Worm (Caenorhabditis elegans): ENCODE results near the gene C06H5.8.

The C06H5.8 gene

DNA sequence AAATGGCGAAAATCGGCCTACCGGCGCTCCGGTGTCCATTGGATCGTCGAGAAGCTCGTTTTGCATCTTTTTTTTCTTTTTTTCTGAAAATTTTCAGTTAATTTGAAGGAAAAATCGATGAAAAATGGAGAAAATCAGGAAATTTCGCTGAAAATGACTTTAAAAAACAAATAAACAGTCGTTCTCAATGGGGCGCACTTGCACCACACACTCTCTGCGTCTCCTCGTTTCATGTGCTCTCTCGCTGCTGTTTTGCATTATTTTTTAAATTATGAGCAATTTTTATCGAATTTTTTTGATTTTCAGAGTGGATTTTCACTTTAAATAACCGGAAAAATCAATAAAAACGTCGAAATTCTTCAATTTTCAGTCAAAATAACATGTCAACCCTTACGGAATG is 48.3 kb upstream of the C06H5.8 start, which contains the start of gene csn-1 (continued):
- TF ChIP-seq skn-1 (tag; optimal IDR thresholded peaks at IDR 0.05): peak; percentile 1
- no peak for TF ChIP-seq C04F5.9 (tag; optimal IDR thresholded peaks at IDR 0.05)
- no peak for TF ChIP-seq unc-30 (tag; optimal IDR thresholded peaks at IDR 0.05)
- TF ChIP-seq grh-1 (GFP tag; IDR thresholded peaks at IDR 0.05): no peak
- TF ChIP-seq snpc-4 (tag; optimal IDR thresholded peaks at IDR 0.05): peak; percentile 25

DNA sequence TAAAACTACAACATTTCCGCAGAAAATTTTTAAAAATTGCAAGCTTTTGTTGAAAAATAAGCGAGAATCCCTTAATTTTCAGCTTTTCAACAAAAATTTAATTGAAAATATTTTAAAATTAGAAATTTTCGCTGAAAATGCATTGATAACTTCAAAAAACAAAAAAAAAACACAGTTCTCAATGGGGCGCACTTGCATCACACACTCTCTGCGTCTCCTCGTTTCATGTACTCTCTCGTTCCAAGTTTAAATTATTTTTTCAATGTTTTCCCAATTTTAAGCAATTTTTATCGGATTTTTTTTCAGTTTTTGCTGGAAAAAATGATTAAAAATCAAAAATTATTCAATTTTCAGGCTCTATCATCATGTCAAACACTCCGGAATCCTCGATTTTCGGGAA is 47.8 kb upstream of the C06H5.8 start, which contains the start of gene phf-14:
Gene phf-14 (plus strand): TSS at position 345 of the 400 bp plus-strand sequence.
- TF ChIP-seq lin-35 (GFP tag; optimal IDR thresholded peaks at IDR 0.05) (peak; percentile 65), mep-1 (tag; optimal IDR thresholded peaks at IDR 0.05) (peak; percentile 84), irx-1 (tag; optimal IDR thresholded peaks at IDR 0.05) (no peak), ceh-82 (tag; optimal IDR thresholded peaks at IDR 0.05) (peak; percentile 48 to 69 (median 53)), elt-3 (tag; optimal IDR thresholded peaks at IDR 0.05) (peak in 2 of 6 experiments; percentile 21 to 41), lin-14 (GFP tag; optimal IDR thresholded peaks at IDR 0.05) (no peak), hlh-4 (tag; optimal IDR thresholded peaks at IDR 0.05) (no peak), snpc-4 (tag; optimal IDR thresholded peaks at IDR 0.05) (peak; percentile 57), unc-98 (GFP tag; IDR thresholded peaks at IDR 0.05) (no peak), xbp-1 (tag; optimal IDR thresholded peaks at IDR 0.05) (peak; percentile 60), fos-1 (tag; optimal IDR thresholded peaks at IDR 0.05) (no peak), C04F5.9 (tag; optimal IDR thresholded peaks at IDR 0.05) (no peak), C16A3.4 (tag; optimal IDR thresholded peaks at IDR 0.05) (peak; percentile 26), lsy-2 (tag; optimal IDR thresholded peaks at IDR 0.05) (peak; percentile 71 to 81), nhr-85 (tag) (peak; percentile 66), nhr-19 (GFP tag; conservative IDR thresholded peaks at IDR 0.05) (peak; percentile 71), grh-1 (GFP tag; IDR thresholded peaks at IDR 0.05) (no peak), tbx-2 (tag; optimal IDR thresholded peaks at IDR 0.05) (peak; percentile 46), efl-1 (optimal IDR thresholded peaks at IDR 0.05) (peak; percentile 69 to 71), efl-1 (GFP tag; optimal IDR thresholded peaks at IDR 0.05 in 1 of 2) (peak; percentile 70 to 95), F16B12.6 (tag; optimal IDR thresholded peaks at IDR 0.05) (peak; percentile 2), swsn-7 (tag; optimal IDR thresholded peaks at IDR 0.05) (no peak), efl-3 (GFP tag; optimal IDR thresholded peaks at IDR 0.05) (no peak), egl-13 (tag; optimal IDR thresholded peaks at IDR 0.05) (peak; percentile 9), pqm-1 (tag; optimal IDR thresholded peaks at IDR 0.05) (no peak), nhr-237 (tag; optimal IDR thresholded peaks at IDR 0.05) (no peak), fkh-8 (tag; optimal IDR thresholded peaks at IDR 0.05) (peak; percentile 47), snu-23 (GFP tag; optimal IDR thresholded peaks at IDR 0.05) (peak; percentile 73), lin-13 (GFP tag; optimal IDR thresholded peaks at IDR 0.05) (peak; percentile 18), alr-1 (tag; optimal IDR thresholded peaks at IDR 0.05; ENCODE audit: borderline replicate concordance) (no peak), blmp-1 (tag; optimal IDR thresholded peaks at IDR 0.05) (peak; percentile 22), unc-86 (tag; optimal IDR thresholded peaks at IDR 0.05) (peak; percentile 44), dpl-1 (GFP tag; optimal IDR thresholded peaks at IDR 0.05) (peak; percentile 44 to 68 (median 60)), vab-15 (tag; optimal IDR thresholded peaks at IDR 0.05) (no peak), nhr-77 (tag; optimal IDR thresholded peaks at IDR 0.05) (no peak), unc-30 (tag; optimal IDR thresholded peaks at IDR 0.05) (no peak), nhr-47 (tag; optimal IDR thresholded peaks at IDR 0.05) (no peak), lin-39 (tag; optimal IDR thresholded peaks at IDR 0.05) (peak; percentile 30), unc-130 (tag; optimal IDR thresholded peaks at IDR 0.05) (peak; percentile 61), ztf-11 (tag; optimal IDR thresholded peaks at IDR 0.05) (no peak), Y116A8C.19 (tag; optimal IDR thresholded peaks at IDR 0.05; ENCODE audit: borderline replicate concordance) (no peak), lin-15B (tag; optimal IDR thresholded peaks at IDR 0.05) (peak; percentile 35), skn-1 (tag; optimal IDR thresholded peaks at IDR 0.05) (peak; percentile 19)

Data from whole organism, L1 larva.